Worm (Caenorhabditis elegans) whole organism, L4 larva: ENCODE data around the gene str-3.

ENCODE experiments used
- F10B5.3 ChIP-seq: sonication (generic microtip); optimal IDR thresholded peaks from 2 replicates; lab custom pipeline; 2016; ENCODE audit warnings: mild to moderate bottlenecking, missing genetic modification characterization, missing compliant biosample characterization
- F26F4.8 ChIP-seq: fragments of 200-800 bp; sonication (Bioruptor generic); conservative IDR thresholded peaks from 2 replicates; pipeline ENCODE4 v1.3.6; 2022; ENCODE audit warnings: missing genetic modification characterization, missing compliant biosample characterization
- F44E2.7 ChIP-seq: fragments of 200-800 bp; sonication (Bioruptor generic); IDR thresholded peaks from 2 replicates; pipeline ENCODE4 v2.1.2; 2022; ENCODE audit warnings: missing genetic modification characterization, missing compliant biosample characterization
- T20F7.1 ChIP-seq: fragments of 200-800 bp; sonication (Bioruptor generic); optimal IDR thresholded peaks from 2 replicates; lab custom pipeline; 2018; ENCODE audit warnings: mild to moderate bottlenecking, missing genetic modification characterization, missing compliant biosample characterization
- Y105C5A.15 ChIP-seq: fragments of 200-800 bp; sonication (Bioruptor generic); IDR thresholded peaks from 2 replicates; pipeline ENCODE4 v1.3.6; 2022; ENCODE audit warnings: missing genetic modification characterization, missing compliant biosample characterization
- Y48G9A.11 ChIP-seq: fragments of 200-800 bp; sonication (Bioruptor generic); IDR thresholded peaks from 2 replicates; pipeline ENCODE4 v1.3.6; 2022; ENCODE audit warnings: missing genetic modification reagents, missing genetic modification characterization, missing compliant biosample characterization
- Y75B8A.6 ChIP-seq: fragments of 200-800 bp; sonication (Bioruptor generic); IDR thresholded peaks from 2 replicates; pipeline ENCODE4 v1.3.6; 2022; ENCODE audit warnings: missing genetic modification reagents, missing genetic modification characterization, missing compliant biosample characterization
- aha-1 ChIP-seq: fragments of 150-350 bp; peaks from one replicate; lab custom pipeline; 2014; ENCODE audit warnings: missing biosample characterization, missing genetic modification characterization
- aly-2 ChIP-seq: sonication (generic microtip); optimal IDR thresholded peaks from 2 replicates; lab custom pipeline; 2018; ENCODE audit warnings: missing biosample characterization, missing genetic modification characterization
- arid-1 ChIP-seq: fragments of 200-800 bp; sonication (Bioruptor generic); conservative IDR thresholded peaks from 2 replicates; pipeline ENCODE4 v1.3.6; 2022; ENCODE audit warnings: missing genetic modification reagents, missing genetic modification characterization, missing compliant biosample characterization
- ceh-28 ChIP-seq: fragments of 150-350 bp; optimal IDR thresholded peaks from 2 replicates; lab custom pipeline; 2014; ENCODE audit warnings: missing biosample characterization, missing genetic modification reagents, missing genetic modification characterization
- ceh-32 ChIP-seq: sonication (generic microtip); optimal IDR thresholded peaks from 2 replicates; lab custom pipeline; 2016; ENCODE audit warnings: mild to moderate bottlenecking, missing genetic modification characterization, missing compliant biosample characterization; ENCODE audit not compliant: poor library complexity
- ceh-62 ChIP-seq: sonication (generic microtip); optimal IDR thresholded peaks from 2 replicates; lab custom pipeline; 2017; ENCODE audit warnings: missing biosample characterization, missing genetic modification characterization
- ces-1 ChIP-seq: fragments of 150-350 bp; sonication (generic microtip); optimal IDR thresholded peaks from 4 replicates; lab custom pipeline; 2014; ENCODE audit warnings: missing biosample characterization, missing genetic modification reagents, missing genetic modification characterization
- daf-19 ChIP-seq: fragments of 200-800 bp; sonication (Bioruptor generic); conservative IDR thresholded peaks from 2 replicates; pipeline ENCODE4 v1.3.6; 2022; ENCODE audit warnings: missing genetic modification characterization, missing compliant biosample characterization
- daf-8 ChIP-seq: fragments of 200-800 bp; sonication (Bioruptor generic); IDR thresholded peaks from 2 replicates; pipeline ENCODE4 v1.3.6; 2022; ENCODE audit warnings: missing genetic modification characterization, missing compliant biosample characterization
- dpl-1 ChIP-seq: fragments of 150-350 bp; optimal IDR thresholded peaks from 2 replicates; lab custom pipeline; 2014; ENCODE audit warnings: missing biosample characterization, missing genetic modification reagents, missing genetic modification characterization
- duxl-1 ChIP-seq: sonication (generic microtip); optimal IDR thresholded peaks from 2 replicates; lab custom pipeline; 2016; ENCODE audit warnings: mild to moderate bottlenecking, missing genetic modification characterization, moderate library complexity, missing compliant biosample characterization; ENCODE audit not compliant: poor library complexity
- dve-1 ChIP-seq: sonication (generic microtip); optimal IDR thresholded peaks from 2 replicates; lab custom pipeline; 2017; ENCODE audit warnings: antibody characterized with exemption, mild to moderate bottlenecking, missing genetic modification characterization, missing compliant biosample characterization; ENCODE audit not compliant: insufficient read depth
- egl-43 ChIP-seq: fragments of 200-800 bp; sonication (Bioruptor generic); IDR thresholded peaks from 2 replicates; pipeline ENCODE4 v1.3.6; 2022; ENCODE audit warnings: missing genetic modification reagents, missing genetic modification characterization, missing compliant biosample characterization
- fkh-10 ChIP-seq: fragments of 150-350 bp; optimal IDR thresholded peaks from 2 replicates; lab custom pipeline; 2014; ENCODE audit warnings: missing biosample characterization, missing genetic modification reagents, missing genetic modification characterization
- hif-1 ChIP-seq, 2 experiments: sonication (generic microtip); optimal IDR thresholded peaks; 2 replicates each; lab custom pipeline; 2016 to 2017; ENCODE audit warnings: missing compliant biosample characterization in 2 of 2, missing genetic modification characterization in 2 of 2, missing genetic modification reagents in 2 of 2, missing genotype in 2 of 2, mild to moderate bottlenecking in 1 of 2
- hlh-11 ChIP-seq: fragments of 200-800 bp; sonication (Bioruptor generic); optimal IDR thresholded peaks from 2 replicates; lab custom pipeline; 2018; ENCODE audit warnings: mild to moderate bottlenecking, missing genetic modification characterization, missing compliant biosample characterization
- lin-1 ChIP-seq: fragments of 200-800 bp; sonication (Bioruptor generic); IDR thresholded peaks from 2 replicates; pipeline ENCODE4 v1.3.6; 2022; ENCODE audit warnings: missing genetic modification reagents, missing genetic modification characterization, missing compliant biosample characterization
- lin-15B ChIP-seq: fragments of 150-350 bp; sonication (generic microtip); optimal IDR thresholded peaks from 3 replicates; lab custom pipeline; 2014; ENCODE audit warnings: missing biosample characterization, missing genetic modification characterization
- lin-38 ChIP-seq: fragments of 200-800 bp; sonication (Bioruptor generic); IDR thresholded peaks from 2 replicates; pipeline ENCODE4 v1.3.6; 2022; ENCODE audit warnings: missing genetic modification reagents, missing genetic modification characterization, missing compliant biosample characterization
- lsy-2 ChIP-seq, 2 experiments: fragments of 150-350 bp in 1 of 2; sonication (generic microtip) in 1 of 2; optimal IDR thresholded peaks; 2 replicates each; lab custom pipeline; 2014 to 2017; ENCODE audit warnings: missing biosample characterization in 2 of 2, missing genetic modification characterization in 2 of 2
- madf-9 ChIP-seq: fragments of 200-800 bp; sonication (Bioruptor generic); conservative IDR thresholded peaks from 2 replicates; pipeline ENCODE4 v1.3.6; 2022; ENCODE audit warnings: missing genetic modification reagents, missing genetic modification characterization, missing compliant biosample characterization
- mdl-1 ChIP-seq, 2 experiments: fragments of 150-350 bp in 1 of 2; sonication (generic microtip) in 1 of 2; optimal IDR thresholded peaks; 2 replicates each; lab custom pipeline; 2014 to 2017; ENCODE audit warnings: missing biosample characterization in 2 of 2, missing genetic modification characterization in 2 of 2
- mdt-29 ChIP-seq: fragments of 200-800 bp; sonication (Bioruptor generic); IDR thresholded peaks from 2 replicates; pipeline ENCODE4 v1.3.6; 2022; ENCODE audit warnings: missing genetic modification reagents, missing genetic modification characterization, missing compliant biosample characterization
- mep-1 ChIP-seq: fragments of 150-350 bp; sonication (generic microtip); optimal IDR thresholded peaks from 3 replicates; lab custom pipeline; 2014; ENCODE audit warnings: missing biosample characterization, missing genetic modification characterization
- mxl-3 ChIP-seq: fragments of 200-800 bp; sonication (Bioruptor generic); optimal IDR thresholded peaks from 2 replicates; lab custom pipeline; 2018; ENCODE audit warnings: mild to moderate bottlenecking, missing genetic modification characterization, missing compliant biosample characterization
- nhr-237 ChIP-seq: sonication (generic microtip); optimal IDR thresholded peaks from 2 replicates; lab custom pipeline; 2017; ENCODE audit warnings: missing biosample characterization, missing genetic modification characterization
- nhr-41 ChIP-seq: fragments of 200-800 bp; sonication (Bioruptor generic); IDR thresholded peaks from 2 replicates; pipeline ENCODE4 v1.3.6; 2022; ENCODE audit warnings: missing genetic modification reagents, missing genetic modification characterization, missing compliant biosample characterization
- nhr-42 ChIP-seq: fragments of 200-800 bp; sonication (Bioruptor generic); IDR thresholded peaks from 2 replicates; pipeline ENCODE4 v1.3.6; 2022; ENCODE audit warnings: missing genetic modification characterization, missing compliant biosample characterization
- nhr-6 ChIP-seq: fragments of 150-350 bp; optimal IDR thresholded peaks from 2 replicates; lab custom pipeline; 2014; ENCODE audit warnings: missing biosample characterization, missing genetic modification characterization
- nhr-77 ChIP-seq: fragments of 150-350 bp; optimal IDR thresholded peaks from 2 replicates; lab custom pipeline; 2014; ENCODE audit warnings: missing biosample characterization, missing genetic modification characterization
- pqm-1 ChIP-seq: sonication (generic microtip); optimal IDR thresholded peaks from 2 replicates; lab custom pipeline; 2017; ENCODE audit warnings: missing biosample characterization, missing genetic modification characterization
- sdz-12 ChIP-seq: fragments of 200-800 bp; sonication (Bioruptor generic); optimal IDR thresholded peaks from 2 replicates; lab custom pipeline; 2018; ENCODE audit warnings: mild to moderate bottlenecking, missing genetic modification characterization, missing compliant biosample characterization
- set-16 ChIP-seq: fragments of 200-800 bp; sonication (Bioruptor generic); IDR thresholded peaks from 2 replicates; pipeline ENCODE4 v1.3.6; 2022; ENCODE audit warnings: missing genetic modification reagents, missing genetic modification characterization, missing compliant biosample characterization
- snpc-1.2 ChIP-seq: fragments of 200-800 bp; sonication (Bioruptor generic); IDR thresholded peaks from 2 replicates; pipeline ENCODE4 v1.3.6; 2022; ENCODE audit warnings: missing genetic modification reagents, missing genetic modification characterization, missing compliant biosample characterization
- snpc-4 ChIP-seq: fragments of 150-350 bp; optimal IDR thresholded peaks from 2 replicates; lab custom pipeline; 2014; ENCODE audit warnings: missing biosample characterization, missing genetic modification characterization
- spr-1 ChIP-seq: sonication (generic microtip); optimal IDR thresholded peaks from 2 replicates; lab custom pipeline; 2016; ENCODE audit warnings: mild to moderate bottlenecking, missing genetic modification characterization, missing compliant biosample characterization
- tag-97 ChIP-seq: fragments of 200-800 bp; sonication (Bioruptor generic); IDR thresholded peaks from 2 replicates; pipeline ENCODE4 v1.3.6; 2022; ENCODE audit warnings: missing genetic modification characterization, missing compliant biosample characterization
- tra-1 ChIP-seq: fragments of 200-800 bp; sonication (Bioruptor generic); IDR thresholded peaks from 2 replicates; pipeline ENCODE4 v1.3.6; 2022; ENCODE audit warnings: missing genetic modification reagents, missing genetic modification characterization, missing compliant biosample characterization
- unc-39 ChIP-seq: sonication (generic microtip); optimal IDR thresholded peaks from 2 replicates; lab custom pipeline; 2017; ENCODE audit warnings: missing biosample characterization, missing genetic modification characterization
- unc-62 ChIP-seq, 3 experiments: fragments of 150-350 bp in 1 of 3; sonication (generic microtip); optimal IDR thresholded peaks in 2 of 3; peaks in 1 of 3; 1 replicate in 1 of 3; 2 replicates in 2 of 3; lab custom pipeline; 2014 to 2017; ENCODE audit warnings: missing biosample characterization in 3 of 3, missing genetic modification characterization in 3 of 3, missing genetic modification reagents in 3 of 3, missing genotype in 1 of 3
- vab-7 ChIP-seq: fragments of 200-800 bp; sonication (Bioruptor generic); IDR thresholded peaks from 2 replicates; pipeline ENCODE4 v1.3.6; 2022; ENCODE audit warnings: missing genetic modification reagents, missing genetic modification characterization, missing compliant biosample characterization
- zfp-3 ChIP-seq: fragments of 200-800 bp; sonication (Bioruptor generic); conservative IDR thresholded peaks from 2 replicates; pipeline ENCODE4 v1.3.6; 2022; ENCODE audit warnings: missing genetic modification reagents, missing genetic modification characterization, missing compliant biosample characterization
- ztf-11 ChIP-seq: fragments of 150-350 bp; optimal IDR thresholded peaks from 2 replicates; lab custom pipeline; 2014; ENCODE audit warnings: missing biosample characterization, missing genetic modification characterization

The str-3 gene

DNA sequence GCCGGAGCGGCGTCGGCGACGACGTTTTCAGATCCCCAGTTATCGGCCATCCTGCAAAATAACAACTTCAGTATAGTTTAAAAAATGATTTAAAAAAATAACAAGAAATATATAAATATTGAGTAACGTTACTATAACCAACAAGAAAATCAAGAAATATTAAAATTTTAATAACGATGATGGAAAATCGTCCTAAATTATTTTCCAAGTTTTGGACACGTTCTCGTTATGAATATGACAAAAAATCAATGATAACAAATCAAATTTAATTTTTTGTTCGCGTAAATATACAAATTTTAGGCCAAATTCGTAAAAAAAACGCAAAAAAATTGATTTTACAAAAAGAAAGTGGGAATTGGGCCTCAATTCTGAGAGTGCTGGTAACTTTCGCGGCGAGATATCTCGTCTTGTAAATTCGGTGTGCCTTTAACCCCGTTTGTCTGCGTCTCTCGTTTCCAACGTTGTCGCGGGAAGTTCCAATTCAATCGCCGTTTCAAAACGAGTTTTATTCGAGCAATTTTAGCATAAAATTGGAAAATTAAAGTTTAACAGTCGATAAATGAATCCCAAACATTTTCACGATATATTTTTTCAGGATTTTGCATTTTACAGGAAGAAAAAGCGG lies 10.9 kb upstream of the str-3 start, which contains the start of gene rps-5 (continued):
- TF ChIP-seq lin-1 (GFP tag; lab: Robert Waterston, UW) (no peak), Y48G9A.11 (GFP tag; lab: Robert Waterston, UW) (no peak), snpc-4 (tag; lab: Kevin White, UChicago) (no peak), vab-7 (GFP tag; lab: Robert Waterston, UW) (no peak), hlh-11 (tag; lab: Kevin White, UChicago) (peak; percentile 32), hif-1 (tag; optimal IDR thresholded peaks at IDR 0.05; lab: Kevin White, UChicago) (peak in 1 of 2 experiments; percentile 25), nhr-77 (tag; lab: Kevin White, UChicago) (no peak), set-16 (GFP tag; lab: Robert Waterston, UW) (no peak), mep-1 (tag; lab: Kevin White, UChicago) (peak; percentile 47), madf-9 (no peak), ceh-32 (tag; lab: Kevin White, UChicago) (no peak), tra-1 (GFP tag; lab: Robert Waterston, UW) (no peak), zfp-3 (GFP tag; lab: Robert Waterston, UW) (no peak), lin-15B (tag; lab: Kevin White, UChicago) (no peak), arid-1 (GFP tag; lab: Robert Waterston, UW) (no peak), mdl-1 (tag; optimal IDR thresholded peaks at IDR 0.05; lab: Kevin White, UChicago) (no peak), nhr-42 (GFP tag; lab: Robert Waterston, UW) (no peak), egl-43 (GFP tag; lab: Robert Waterston, UW) (no peak), duxl-1 (tag; lab: Kevin White, UChicago) (no peak), sdz-12 (no peak), Y105C5A.15 (GFP tag; lab: Robert Waterston, UW) (no peak), dve-1 (tag; lab: Kevin White, UChicago) (peak; percentile 46), F44E2.7 (GFP tag; lab: Robert Waterston, UW) (no peak), nhr-41 (GFP tag; lab: Robert Waterston, UW) (no peak), F10B5.3 (tag; lab: Kevin White, UChicago) (no peak), aly-2 (tag; lab: Kevin White, UChicago) (no peak), ceh-62 (tag; lab: Kevin White, UChicago) (no peak), lin-38 (peak; percentile 51), nhr-237 (tag; lab: Kevin White, UChicago) (no peak), ces-1 (GFP tag; lab: Kevin White, UChicago) (no peak), aha-1 (tag; lab: Kevin White, UChicago) (no peak), mxl-3 (GFP tag; lab: Kevin White, UChicago) (no peak), unc-62 (GFP tag; optimal IDR thresholded peaks at IDR 0.05 in 1 of 2; lab: Kevin White, UChicago) (peak in 1 of 2 experiments; percentile 87), unc-62 (tag; optimal IDR thresholded peaks at IDR 0.05; lab: Kevin White, UChicago) (no peak), daf-8 (GFP tag; lab: Robert Waterston, UW) (no peak), Y75B8A.6 (no peak), nhr-6 (tag; lab: Kevin White, UChicago) (peak; percentile 58), unc-39 (no peak), ceh-28 (no peak), lsy-2 (tag; optimal IDR thresholded peaks at IDR 0.05; lab: Kevin White, UChicago) (peak in 1 of 2 experiments; percentile 85), T20F7.1 (GFP tag; lab: Kevin White, UChicago) (no peak), daf-19 (GFP tag; lab: Robert Waterston, UW) (no peak), tag-97 (GFP tag; lab: Robert Waterston, UW) (no peak), dpl-1 (GFP tag; lab: Kevin White, UChicago) (peak; percentile 82), spr-1 (tag; lab: Kevin White, UChicago) (no peak), pqm-1 (tag; lab: Kevin White, UChicago) (no peak), mdt-29 (GFP tag; lab: Robert Waterston, UW) (no peak), F26F4.8 (GFP tag; lab: Robert Waterston, UW) (no peak), ztf-11 (tag; lab: Kevin White, UChicago) (no peak), fkh-10 (GFP tag; lab: Kevin White, UChicago) (no peak), snpc-1.2 (GFP tag; lab: Robert Waterston, UW) (peak; percentile 50; the same call in 1 of the 2 replicates)
